Fruit fly (Drosophila melanogaster) S2 (cell line): ENCODE data around the gene CG4367.

Experiments used
- CG8478 ChIP-seq: fragments of >200 bp; optimal IDR thresholded peaks from 2 replicates; lab custom pipeline; 2018
- CTCF ChIP-seq, 2 experiments: fragments of >200 bp; optimal IDR thresholded peaks; 2 replicates each; lab custom pipeline; 2018

DNA sequence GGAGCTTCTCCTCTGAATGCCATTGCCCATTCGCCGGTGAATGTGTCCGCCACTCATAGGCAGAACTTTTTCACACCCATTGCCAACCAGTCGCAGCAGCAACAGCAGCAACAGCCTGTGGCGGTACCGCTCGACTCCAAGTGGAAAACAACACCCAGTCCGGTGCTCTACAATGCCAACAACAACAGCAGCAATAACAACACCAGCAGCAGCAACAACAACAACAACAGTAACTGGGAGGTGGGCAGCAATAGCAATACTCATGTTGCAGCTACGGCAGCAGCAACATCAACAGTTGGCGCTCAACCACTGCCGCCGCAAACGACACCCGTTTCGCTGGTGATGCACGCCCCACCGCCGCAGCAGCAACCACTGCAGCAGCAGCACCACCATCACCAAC, 11.1 kb downstream of the CG4367 start:
- no peak for TF ChIP-seq CTCF (optimal IDR thresholded peaks at IDR 0.05; lab: Kevin White, UChicago)
- TF ChIP-seq CG8478 (lab: Kevin White, UChicago): no peak
